Fruit fly (Drosophila melanogaster) whole organism, embryonic: Measurements from ENCODE around the gene Taf11.

Source experiments
- ATbp ChIP-seq: fragments of 200-800 bp; sonication (Bioruptor generic); optimal IDR thresholded peaks from 2 replicates; lab custom pipeline; 2017; ENCODE audit warnings: missing biosample characterization, mild to moderate bottlenecking, missing genetic modification characterization, missing genetic modification reagents
- Blimp-1 ChIP-seq: fragments of 200-800 bp; sonication (Bioruptor generic); optimal IDR thresholded peaks from 3 replicates; lab custom pipeline; 2018; ENCODE audit warnings: missing biosample characterization, missing genetic modification characterization, mild to moderate bottlenecking, moderate library complexity, missing genetic modification reagents
- C15 ChIP-seq: fragments of 200-800 bp; sonication (Bioruptor generic); IDR thresholded peaks from 3 replicates; pipeline ENCODE4 v1.3.6; 2022; ENCODE audit warnings: missing biosample characterization, missing genetic modification characterization
- CG11504 ChIP-seq: fragments of 200-800 bp; sonication (Bioruptor generic); optimal IDR thresholded peaks from 3 replicates; lab custom pipeline; 2019; ENCODE audit warnings: missing biosample characterization, mild to moderate bottlenecking, missing genetic modification characterization, moderate library complexity
- CG12744 ChIP-seq: fragments of 200-800 bp; sonication (Bioruptor generic); optimal IDR thresholded peaks from 2 replicates; lab custom pipeline; 2016; ENCODE audit warnings: missing biosample characterization, missing genetic modification characterization
- CG12942 ChIP-seq: fragments of 200-800 bp; sonication (Bioruptor generic); optimal IDR thresholded peaks from 3 replicates; lab custom pipeline; 2016; ENCODE audit warnings: missing biosample characterization, missing genetic modification characterization
- CG13424 ChIP-seq: fragments of 200-800 bp; sonication (Bioruptor generic); optimal IDR thresholded peaks from 2 replicates; lab custom pipeline; 2019; ENCODE audit warnings: missing biosample characterization, mild to moderate bottlenecking, missing genetic modification characterization, moderate library complexity
- CG15011 ChIP-seq: fragments of 200-800 bp; sonication (Bioruptor generic); optimal IDR thresholded peaks from 3 replicates; lab custom pipeline; 2018; ENCODE audit warnings: missing biosample characterization, mild to moderate bottlenecking, missing genetic modification characterization
- CG1647 ChIP-seq: fragments of 200-800 bp; sonication (Bioruptor generic); optimal IDR thresholded peaks from 3 replicates; lab custom pipeline; 2016; ENCODE audit warnings: missing biosample characterization, missing genetic modification characterization
- CG17912 ChIP-seq: fragments of 200-800 bp; sonication (Bioruptor generic); optimal IDR thresholded peaks from 2 replicates; lab custom pipeline; 2018; ENCODE audit warnings: missing biosample characterization, mild to moderate bottlenecking, missing genetic modification characterization
- CG18262 ChIP-seq: fragments of 200-800 bp; optimal IDR thresholded peaks from 3 replicates; lab custom pipeline; 2019; ENCODE audit warnings: missing biosample characterization, mild to moderate bottlenecking, missing genetic modification characterization, moderate library complexity
- CG18599 ChIP-seq: fragments of 200-800 bp; sonication (Bioruptor generic); optimal IDR thresholded peaks from 3 replicates; lab custom pipeline; 2017; ENCODE audit warnings: missing biosample characterization, missing genetic modification characterization, mild to moderate bottlenecking, moderate library complexity, missing genetic modification reagents
- CG2116 ChIP-seq: fragments of 200-800 bp; sonication (Bioruptor generic); optimal IDR thresholded peaks from 3 replicates; lab custom pipeline; 2018; ENCODE audit warnings: missing biosample characterization, mild to moderate bottlenecking, missing genetic modification characterization
- CG2120 ChIP-seq: fragments of 200-800 bp; sonication (Bioruptor generic); optimal IDR thresholded peaks from 3 replicates; lab custom pipeline; 2016; ENCODE audit warnings: missing biosample characterization, missing genetic modification characterization
- CG2678 ChIP-seq: fragments of 200-800 bp; sonication (Bioruptor generic); optimal IDR thresholded peaks from 3 replicates; lab custom pipeline; 2019; ENCODE audit warnings: missing biosample characterization, mild to moderate bottlenecking, missing genetic modification characterization, moderate library complexity
- CG2875 ChIP-seq: fragments of 200-800 bp; sonication (Bioruptor generic); optimal IDR thresholded peaks from 2 replicates; lab custom pipeline; 2017; ENCODE audit warnings: missing biosample characterization, mild to moderate bottlenecking, missing genetic modification characterization, missing genetic modification reagents
- CG34422 ChIP-seq: fragments of 200-800 bp; sonication (Bioruptor generic); IDR thresholded peaks from 3 replicates; pipeline ENCODE4 v1.3.6; 2022; ENCODE audit warnings: missing biosample characterization, missing genetic modification characterization
- CG4424 ChIP-seq: fragments of 200-800 bp; sonication (Bioruptor generic); optimal IDR thresholded peaks from 3 replicates; lab custom pipeline; 2016; ENCODE audit warnings: missing biosample characterization, missing genetic modification characterization
- CG8765 ChIP-seq: fragments of 200-800 bp; sonication (Bioruptor generic); IDR thresholded peaks from 2 replicates; pipeline ENCODE4 v1.3.6; 2022; ENCODE audit warnings: missing biosample characterization, missing genetic modification characterization
- D19B ChIP-seq: fragments of 200-800 bp; sonication (Bioruptor generic); optimal IDR thresholded peaks from 2 replicates; lab custom pipeline; 2017; ENCODE audit warnings: missing biosample characterization, mild to moderate bottlenecking, missing genetic modification characterization
- Hmr ChIP-seq: fragments of 200-800 bp; sonication (Bioruptor generic); optimal IDR thresholded peaks from 3 replicates; lab custom pipeline; 2017; ENCODE audit warnings: mild to moderate bottlenecking, missing biosample characterization, missing genetic modification reagents, missing genetic modification characterization
- Hr3 ChIP-seq: fragments of 200-800 bp; sonication (Bioruptor generic); optimal IDR thresholded peaks from 3 replicates; lab custom pipeline; 2016; ENCODE audit warnings: missing biosample characterization, missing genetic modification characterization
- Jarid2 ChIP-seq: fragments of 200-800 bp; sonication (Bioruptor generic); optimal IDR thresholded peaks from 3 replicates; lab custom pipeline; 2017; ENCODE audit warnings: mild to moderate bottlenecking, missing biosample characterization, missing genetic modification reagents, missing genetic modification characterization
- Med ChIP-seq: fragments of 200-800 bp; sonication (Bioruptor generic); peaks from one replicate; lab custom pipeline; 2016; ENCODE audit warnings: missing biosample characterization, missing genetic modification characterization, mild to moderate bottlenecking, inconsistent platforms, moderate library complexity
- Ssrp ChIP-seq: fragments of 200-800 bp; sonication (Bioruptor generic); optimal IDR thresholded peaks from 2 replicates; lab custom pipeline; 2018; ENCODE audit warnings: missing biosample characterization, mild to moderate bottlenecking, missing genetic modification characterization, moderate library complexity
- Xrp1 ChIP-seq: fragments of 200-800 bp; sonication (Bioruptor generic); IDR thresholded peaks from 2 replicates; pipeline ENCODE4 v1.3.6; 2022; ENCODE audit warnings: missing biosample characterization, missing genetic modification characterization
- az2 ChIP-seq: fragments of 200-800 bp; sonication (Bioruptor generic); optimal IDR thresholded peaks from 3 replicates; lab custom pipeline; 2016; ENCODE audit warnings: missing biosample characterization, missing genetic modification characterization
- br ChIP-seq: fragments of >200 bp; optimal IDR thresholded peaks from 2 replicates; lab custom pipeline; 2017
- cas ChIP-seq: fragments of 200-800 bp; sonication (Bioruptor generic); IDR thresholded peaks from 2 replicates; pipeline ENCODE4 v1.3.6; 2022; ENCODE audit warnings: missing biosample characterization, missing genetic modification characterization
- caup ChIP-seq: fragments of 200-800 bp; sonication (Bioruptor generic); optimal IDR thresholded peaks from 3 replicates; lab custom pipeline; 2017; ENCODE audit warnings: missing biosample characterization, mild to moderate bottlenecking, missing genetic modification characterization, moderate library complexity; ENCODE audit not compliant: severe bottlenecking
- dmrt99B ChIP-seq: fragments of 200-800 bp; sonication (Bioruptor generic); optimal IDR thresholded peaks from 2 replicates; lab custom pipeline; 2018; ENCODE audit warnings: missing biosample characterization, mild to moderate bottlenecking, missing genetic modification characterization, moderate library complexity
- eyg ChIP-seq: fragments of 200-800 bp; sonication (Bioruptor generic); optimal IDR thresholded peaks from 3 replicates; lab custom pipeline; 2016; ENCODE audit warnings: missing biosample characterization, missing genetic modification characterization
- gem ChIP-seq: fragments of 200-800 bp; sonication (Bioruptor generic); optimal IDR thresholded peaks from 2 replicates; lab custom pipeline; 2019; ENCODE audit warnings: missing biosample characterization, mild to moderate bottlenecking, missing genetic modification characterization, moderate library complexity
- grau ChIP-seq: fragments of 200-800 bp; optimal IDR thresholded peaks from 3 replicates; lab custom pipeline; 2019; ENCODE audit warnings: missing biosample characterization, mild to moderate bottlenecking, missing genetic modification characterization, moderate library complexity
- kay ChIP-seq: fragments of 200-800 bp; sonication (Bioruptor generic); optimal IDR thresholded peaks from 2 replicates; lab custom pipeline; 2016; ENCODE audit warnings: missing biosample characterization, missing genetic modification characterization
- lab ChIP-seq: fragments of 200-800 bp; sonication (Bioruptor generic); optimal IDR thresholded peaks from 3 replicates; lab custom pipeline; 2017; ENCODE audit warnings: missing biosample characterization, missing genetic modification characterization, mild to moderate bottlenecking, moderate library complexity, missing genetic modification reagents
- lilli ChIP-seq: fragments of 200-800 bp; sonication (Bioruptor generic); optimal IDR thresholded peaks from 3 replicates; lab custom pipeline; 2016; ENCODE audit warnings: missing biosample characterization, missing genetic modification characterization
- pb ChIP-seq: fragments of 200-800 bp; sonication (Bioruptor generic); optimal IDR thresholded peaks from 3 replicates; lab custom pipeline; 2016; ENCODE audit warnings: missing biosample characterization, missing genetic modification characterization
- peb ChIP-seq: fragments of 200-800 bp; sonication (Bioruptor generic); IDR thresholded peaks from 2 replicates; pipeline ENCODE4 v1.3.6; 2022; ENCODE audit warnings: missing biosample characterization, missing genetic modification characterization
- pho ChIP-seq: fragments of 200-800 bp; sonication (Bioruptor generic); optimal IDR thresholded peaks from 2 replicates; lab custom pipeline; 2016; ENCODE audit warnings: missing biosample characterization, missing genetic modification characterization
- scrt ChIP-seq: fragments of 200-800 bp; sonication (Bioruptor generic); optimal IDR thresholded peaks from 2 replicates; lab custom pipeline; 2018; ENCODE audit warnings: missing biosample characterization, mild to moderate bottlenecking, missing genetic modification characterization, moderate library complexity
- sd ChIP-seq: fragments of 200-800 bp; sonication (Bioruptor generic); optimal IDR thresholded peaks from 3 replicates; lab custom pipeline; 2018; ENCODE audit warnings: missing biosample characterization, mild to moderate bottlenecking, missing genetic modification characterization, moderate library complexity
- sna ChIP-seq: fragments of 200-800 bp; sonication (Bioruptor generic); IDR thresholded peaks from 2 replicates; pipeline ENCODE4 v1.3.6; 2022; ENCODE audit warnings: missing biosample characterization, missing genetic modification characterization; ENCODE audit not compliant: partially characterized antibody
- sqz ChIP-seq: fragments of 200-800 bp; sonication (Bioruptor generic); optimal IDR thresholded peaks from 3 replicates; lab custom pipeline; 2018; ENCODE audit warnings: missing biosample characterization, mild to moderate bottlenecking, missing genetic modification characterization
- sug ChIP-seq: fragments of 200-800 bp; optimal IDR thresholded peaks from 2 replicates; lab custom pipeline; 2019; ENCODE audit warnings: missing biosample characterization, mild to moderate bottlenecking, missing genetic modification characterization, moderate library complexity
- tll ChIP-seq, 2 experiments: fragments of 200-800 bp in 1 of 2; fragments of >200 bp in 1 of 2; sonication (Bioruptor generic) in 1 of 2; optimal IDR thresholded peaks; 2 replicates each; lab custom pipeline; 2017 to 2019; ENCODE audit warnings: missing biosample characterization in 2 of 2, missing genetic modification characterization in 2 of 2, mild to moderate bottlenecking in 1 of 2, moderate library complexity in 1 of 2
- zen2 ChIP-seq: fragments of 200-800 bp; sonication (Bioruptor generic); IDR thresholded peaks from 3 replicates; pipeline ENCODE4 v1.3.6; 2022; ENCODE audit warnings: missing biosample characterization, missing genetic modification characterization; ENCODE audit not compliant: partially characterized antibody

The Taf11 gene

dm6 chr2L:9757990-9758814 is 4.9 kb downstream of the Taf11 start, which contains the start of gene zf30C (continued):
- TF ChIP-seq tll (GFP tag; optimal IDR thresholded peaks at IDR 0.05; lab: Kevin White, UChicago): no peak
- TF ChIP-seq zen2 (GFP tag; lab: Robert Waterston, UW): no peak

dm6 chr2L:9754817-9755216 is 8.2 kb downstream of the Taf11 start:
- TF ChIP-seq Med (GFP tag; lab: Kevin White, UChicago) (peak; percentile 37), D19B (GFP tag; lab: Kevin White, UChicago) (peak; percentile 32), CG15011 (no peak), br (lab: Kevin White, UChicago) (no peak), CG2116 (GFP tag; lab: Kevin White, UChicago) (no peak), CG18599 (GFP tag; lab: Kevin White, UChicago) (peak; percentile 56), lilli (peak; percentile 13), CG2678 (peak; percentile 43), Hmr (GFP tag; lab: Kevin White, UChicago) (peak; percentile 20), grau (tag; lab: Kevin White, UChicago) (peak; percentile 2), CG34422 (GFP tag; lab: Robert Waterston, UW) (no peak), pho (no peak), CG2120 (GFP tag; lab: Kevin White, UChicago) (peak; percentile 32), CG8765 (GFP tag; lab: Robert Waterston, UW) (no peak), peb (no peak), az2 (GFP tag; lab: Kevin White, UChicago) (no peak), Ssrp (tag; lab: Kevin White, UChicago) (no peak), lab (peak; percentile 13), dmrt99B (peak; percentile 20), CG2875 (GFP tag; lab: Kevin White, UChicago) (no peak), Jarid2 (GFP tag; lab: Kevin White, UChicago) (no peak), Xrp1 (no peak), Hr3 (no peak), scrt (GFP tag; lab: Kevin White, UChicago) (peak; percentile 24), eyg (GFP tag; lab: Kevin White, UChicago) (no peak), CG4424 (GFP tag; lab: Kevin White, UChicago) (no peak), sd (tag; lab: Kevin White, UChicago) (no peak), ATbp (no peak), caup (GFP tag; lab: Kevin White, UChicago) (peak; percentile 5), CG18262 (tag; lab: Kevin White, UChicago) (no peak), gem (tag; lab: Kevin White, UChicago) (peak; percentile 15), CG12942 (no peak), CG12744 (GFP tag; lab: Kevin White, UChicago) (no peak), sna (no peak), Blimp-1 (GFP tag; lab: Kevin White, UChicago) (no peak), CG1647 (GFP tag; lab: Kevin White, UChicago) (no peak), C15 (GFP tag; lab: Robert Waterston, UW) (no peak), cas (GFP tag; lab: Robert Waterston, UW) (no peak), CG11504 (tag; lab: Kevin White, UChicago) (peak; percentile 23), sqz (GFP tag; lab: Kevin White, UChicago) (peak; percentile 19), sug (tag; lab: Kevin White, UChicago) (no peak), pb (GFP tag; lab: Kevin White, UChicago) (no peak), kay (GFP tag; lab: Kevin White, UChicago) (no peak), CG17912 (GFP tag; lab: Kevin White, UChicago) (no peak), CG13424 (tag; lab: Kevin White, UChicago) (no peak)
